Worm (Caenorhabditis elegans) whole organism, young adult: ENCODE measurements around the gene Y45F10B.13.
"Not testable (repeated sequence)": the region's sequence is repeated elsewhere in the genome, so short reads cannot be mapped to it uniquely, and the experiment has no call there.

ENCODE experiments used
- C17E4.6 ChIP-seq: fragments of 200-800 bp; sonication (Bioruptor generic); IDR thresholded peaks from 2 replicates; pipeline ENCODE4 v1.3.6; 2022; ENCODE audit warnings: missing genetic modification reagents, missing genetic modification characterization, missing compliant biosample characterization
- D2030.7 ChIP-seq: fragments of 200-800 bp; sonication (Bioruptor generic); IDR thresholded peaks from 2 replicates; pipeline ENCODE4 v1.3.6; 2022; ENCODE audit warnings: missing genetic modification reagents, missing genetic modification characterization, missing compliant biosample characterization
- F33H1.4 ChIP-seq: fragments of 200-800 bp; sonication (Bioruptor generic); IDR thresholded peaks from 2 replicates; pipeline ENCODE4 v1.3.6; 2022; ENCODE audit warnings: missing genetic modification reagents, missing genetic modification characterization, missing compliant biosample characterization
- F57C9.4 ChIP-seq: sonication (generic microtip); optimal IDR thresholded peaks from 2 replicates; lab custom pipeline; 2017; ENCODE audit warnings: mild to moderate bottlenecking, missing genetic modification characterization, missing compliant biosample characterization
- T07F8.4 ChIP-seq: sonication (generic microtip); optimal IDR thresholded peaks from 2 replicates; lab custom pipeline; 2016; ENCODE audit warnings: mild to moderate bottlenecking, missing genetic modification characterization, moderate library complexity, missing compliant biosample characterization
- Y53F4B.3 ChIP-seq: fragments of 200-800 bp; sonication (Bioruptor generic); IDR thresholded peaks from 2 replicates; pipeline ENCODE4 v1.3.6; 2022; ENCODE audit warnings: missing genetic modification reagents, missing genetic modification characterization, missing compliant biosample characterization
- Y56A3A.18 ChIP-seq: fragments of 200-800 bp; sonication (Bioruptor generic); IDR thresholded peaks from 2 replicates; pipeline ENCODE4 v1.3.6; 2022; ENCODE audit warnings: missing genetic modification reagents, missing genetic modification characterization, missing compliant biosample characterization
- ccch-3 ChIP-seq: fragments of 200-800 bp; sonication (Bioruptor generic); optimal IDR thresholded peaks from 2 replicates; lab custom pipeline; 2018; ENCODE audit warnings: mild to moderate bottlenecking, missing genetic modification characterization, missing compliant biosample characterization
- cebp-1 ChIP-seq, 2 experiments: fragments of 200-800 bp in 1 of 2; sonication (Bioruptor generic) in 1 of 2; sonication (generic microtip) in 1 of 2; IDR thresholded peaks in 1 of 2; optimal IDR thresholded peaks in 1 of 2; 2 replicates each; pipeline versions ENCODE4 v1.3.6 to Lab custom; 2017 to 2022; ENCODE audit warnings: missing compliant biosample characterization in 2 of 2, missing genetic modification characterization in 2 of 2, mild to moderate bottlenecking in 1 of 2, missing genetic modification reagents in 1 of 2, moderate library complexity in 1 of 2
- ceh-100 ChIP-seq: fragments of 200-800 bp; sonication (Bioruptor generic); IDR thresholded peaks from 2 replicates; pipeline ENCODE4 v1.3.6; 2022; ENCODE audit warnings: missing genetic modification reagents, missing genetic modification characterization, missing compliant biosample characterization
- chd-7 ChIP-seq: sonication (generic microtip); optimal IDR thresholded peaks from 2 replicates; lab custom pipeline; 2016; ENCODE audit warnings: mild to moderate bottlenecking, missing genetic modification characterization, moderate library complexity, missing compliant biosample characterization
- die-1 ChIP-seq: sonication (generic microtip); optimal IDR thresholded peaks from 2 replicates; lab custom pipeline; 2016; ENCODE audit warnings: missing genotype, mild to moderate bottlenecking, missing genetic modification characterization, missing compliant biosample characterization
- dpl-1 ChIP-seq: fragments of 150-350 bp; optimal IDR thresholded peaks from 2 replicates; lab custom pipeline; 2014; ENCODE audit warnings: missing biosample characterization, missing genetic modification reagents, missing genetic modification characterization
- fkh-3 ChIP-seq: sonication (generic microtip); optimal IDR thresholded peaks from 2 replicates; lab custom pipeline; 2016; ENCODE audit warnings: mild to moderate bottlenecking, missing genetic modification characterization, missing compliant biosample characterization
- him-1 ChIP-seq: sonication (generic microtip); optimal IDR thresholded peaks from 2 replicates; lab custom pipeline; 2016; ENCODE audit warnings: missing genotype, missing genetic modification reagents, missing genetic modification characterization, missing compliant biosample characterization
- let-526 ChIP-seq: fragments of 200-800 bp; sonication (Bioruptor generic); IDR thresholded peaks from 2 replicates; pipeline ENCODE4 v1.3.6; 2022; ENCODE audit warnings: missing genetic modification reagents, missing genetic modification characterization, missing compliant biosample characterization
- lin-35 ChIP-seq, 3 experiments: fragments of 150-350 bp in 2 of 3; sonication (generic microtip) in 1 of 3; optimal IDR thresholded peaks; 2 replicates each; lab custom pipeline; 2014 to 2018; ENCODE audit warnings: missing biosample characterization in 3 of 3, missing genetic modification characterization in 3 of 3, missing genetic modification reagents in 3 of 3
- lin-40 ChIP-seq: sonication (generic microtip); optimal IDR thresholded peaks from 2 replicates; lab custom pipeline; 2016; ENCODE audit warnings: missing genetic modification characterization, mild to moderate bottlenecking, missing compliant biosample characterization, missing genotype, missing genetic modification reagents
- lir-1 ChIP-seq: fragments of 200-800 bp; sonication (Bioruptor generic); conservative IDR thresholded peaks from 2 replicates; pipeline ENCODE4 v1.3.6; 2022; ENCODE audit warnings: missing genetic modification reagents, missing genetic modification characterization, missing compliant biosample characterization
- madf-10 ChIP-seq: sonication (generic microtip); optimal IDR thresholded peaks from 2 replicates; lab custom pipeline; 2016; ENCODE audit warnings: mild to moderate bottlenecking, missing genetic modification characterization, missing compliant biosample characterization
- madf-8 ChIP-seq: fragments of 200-800 bp; sonication (Bioruptor generic); conservative IDR thresholded peaks from 2 replicates; pipeline ENCODE4 v1.3.6; 2022; ENCODE audit warnings: missing genetic modification reagents, missing genetic modification characterization, missing compliant biosample characterization
- mcd-1 ChIP-seq: fragments of 200-800 bp; sonication (Bioruptor generic); IDR thresholded peaks from 2 replicates; pipeline ENCODE4 v1.3.6; 2022; ENCODE audit warnings: missing genetic modification reagents, missing genetic modification characterization, missing compliant biosample characterization
- mes-4 ChIP-seq: sonication (generic microtip); optimal IDR thresholded peaks from 2 replicates; lab custom pipeline; 2016; ENCODE audit warnings: missing genotype, missing genetic modification characterization, missing compliant biosample characterization
- nhr-27 ChIP-seq: fragments of 200-800 bp; sonication (Bioruptor generic); optimal IDR thresholded peaks from 2 replicates; lab custom pipeline; 2018; ENCODE audit warnings: mild to moderate bottlenecking, missing genetic modification characterization, moderate library complexity, missing compliant biosample characterization
- rcor-1 ChIP-seq: fragments of 200-800 bp; sonication (Bioruptor generic); IDR thresholded peaks from 2 replicates; pipeline ENCODE4 v1.3.6; 2022; ENCODE audit warnings: missing genetic modification reagents, missing genetic modification characterization, missing compliant biosample characterization
- somi-1 ChIP-seq: fragments of 200-800 bp; sonication (Bioruptor generic); optimal IDR thresholded peaks from 2 replicates; lab custom pipeline; 2018; ENCODE audit warnings: mild to moderate bottlenecking, missing genetic modification characterization, missing compliant biosample characterization
- sptf-2 ChIP-seq: fragments of 200-800 bp; sonication (Bioruptor generic); optimal IDR thresholded peaks from 2 replicates; lab custom pipeline; 2018; ENCODE audit warnings: mild to moderate bottlenecking, missing genetic modification characterization, missing compliant biosample characterization
- zfh-2 ChIP-seq: fragments of 200-800 bp; sonication (Bioruptor generic); conservative IDR thresholded peaks from 2 replicates; pipeline ENCODE4 v1.3.6; 2022; ENCODE audit warnings: missing genetic modification reagents, missing genetic modification characterization, missing compliant biosample characterization
- ztf-25 ChIP-seq: fragments of 200-800 bp; sonication (Bioruptor generic); IDR thresholded peaks from 2 replicates; pipeline ENCODE4 v1.3.6; 2022; ENCODE audit warnings: missing genetic modification reagents, missing genetic modification characterization, missing compliant biosample characterization

The Y45F10B.13 gene

DNA sequence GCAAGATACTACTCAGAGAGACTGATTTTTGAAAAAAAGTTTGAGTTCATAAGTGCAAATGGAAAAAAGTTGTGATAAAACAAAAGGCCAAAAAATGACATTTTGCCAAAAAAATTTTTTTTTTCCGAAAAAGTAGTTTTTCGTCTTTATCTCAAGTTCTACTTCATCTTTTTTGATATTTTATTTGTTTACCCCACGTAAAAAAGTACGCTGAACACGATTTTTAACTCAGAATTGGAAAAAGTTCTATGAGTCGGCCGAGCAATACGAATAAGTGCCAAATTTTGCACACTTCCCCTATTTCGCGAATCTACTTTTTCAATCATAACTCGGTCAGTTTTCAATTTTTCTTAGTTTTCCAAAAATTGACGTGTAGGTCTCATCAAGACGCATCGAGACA lies 17.4 kb upstream of the Y45F10B.13 start, which contains the start of gene sru-16:
Gene sru-16, plus strand, starts transcription at position 301 of the 400 bp plus-strand sequence.
- not testable (repeated sequence) for TF ChIP-seq lin-40 (tag; lab: Kevin White, UChicago); ccch-3 (GFP tag; lab: Kevin White, UChicago); cebp-1 (GFP tag; IDR thresholded peaks at IDR 0.05; lab: Robert Waterston, UW); cebp-1 (tag; optimal IDR thresholded peaks at IDR 0.05; lab: Kevin White, UChicago)

DNA sequence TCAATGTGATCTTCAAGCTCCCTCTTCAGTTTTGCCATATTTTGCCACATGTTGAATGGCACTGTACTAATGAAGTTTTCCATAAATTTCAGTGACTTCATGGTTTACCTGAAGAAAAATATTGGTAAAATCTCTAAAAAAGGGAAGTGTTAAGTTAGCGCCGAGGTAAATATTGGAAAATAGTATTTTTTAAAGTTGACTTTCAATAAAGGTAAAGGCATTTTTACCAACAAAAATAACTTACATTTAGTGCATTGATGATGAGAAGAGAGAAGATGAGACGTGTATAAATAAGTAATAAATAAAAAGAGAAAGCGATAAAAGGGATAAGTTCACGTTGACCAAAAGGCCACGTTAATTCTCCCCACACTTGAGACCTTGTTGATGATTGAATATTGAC lies 16.6 kb upstream of the Y45F10B.13 start, which contains the start of gene Y45F10B.8:
Gene Y45F10B.8, minus strand, starts transcription at position 101 of the 400 bp plus-strand sequence.
- TF ChIP-seq dpl-1 (GFP tag; lab: Kevin White, UChicago); Y53F4B.3 (GFP tag; lab: Robert Waterston, UW); F33H1.4: not testable (repeated sequence)

DNA sequence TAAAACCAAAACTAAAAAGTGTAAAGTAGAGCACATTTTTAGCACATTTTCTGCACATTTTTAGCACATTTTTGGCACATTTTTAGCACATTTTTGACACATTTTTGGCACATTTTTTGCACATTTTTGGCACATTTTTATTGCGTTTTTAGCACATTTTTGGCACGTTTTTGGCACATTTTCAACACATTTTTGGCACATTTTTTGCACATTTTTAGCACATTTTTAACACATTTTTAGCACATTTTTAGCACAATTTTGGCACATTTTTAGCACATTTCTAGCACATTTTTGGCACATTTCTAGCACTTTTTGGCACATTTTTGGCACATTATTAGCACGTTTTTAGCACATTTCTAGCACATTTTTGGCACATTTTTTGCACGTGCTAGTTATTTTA lies 14.1 kb upstream of the Y45F10B.13 start:
- no peak for TF ChIP-seq C17E4.6 (GFP tag; lab: Robert Waterston, UW)
- TF ChIP-seq T07F8.4 (tag; lab: Kevin White, UChicago) = no peak
- no peak for TF ChIP-seq mcd-1 (GFP tag; lab: Robert Waterston, UW)
- TF ChIP-seq lir-1 (GFP tag; lab: Robert Waterston, UW) = no peak
- no peak for TF ChIP-seq let-526 (GFP tag; lab: Robert Waterston, UW)
- TF ChIP-seq somi-1 = no peak
- no peak for TF ChIP-seq D2030.7

DNA sequence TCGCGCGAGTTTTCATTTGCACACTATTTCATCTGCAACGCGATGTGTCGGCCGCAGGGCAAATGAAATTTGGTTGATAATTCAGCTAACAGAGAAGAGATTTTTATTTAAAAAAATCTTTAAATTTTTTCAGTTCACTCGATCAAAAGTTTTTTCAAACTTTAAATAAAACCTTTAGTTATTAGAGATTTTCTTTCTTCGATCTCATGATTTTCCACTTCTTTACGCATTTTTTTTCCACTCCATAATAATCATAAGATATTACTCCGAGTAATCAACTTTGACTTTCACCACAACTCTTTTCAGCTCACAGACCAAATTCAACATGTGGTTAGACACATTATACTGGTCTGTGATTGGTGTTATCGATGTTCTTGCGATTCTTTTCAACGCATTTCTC lies 13.2 kb upstream of the Y45F10B.13 start, which contains the start of gene srd-10:
Gene srd-10, plus strand, starts transcription at position 301 of the 400 bp plus-strand sequence.
- TF ChIP-seq F57C9.4 (tag; lab: Kevin White, UChicago) = no peak
- no peak for TF ChIP-seq madf-8 (GFP tag; lab: Robert Waterston, UW)
- no peak for TF ChIP-seq him-1 (tag; lab: Kevin White, UChicago)
- TF ChIP-seq zfh-2 = no peak
- TF ChIP-seq lin-35 (GFP tag; optimal IDR thresholded peaks at IDR 0.05; lab: Kevin White, UChicago) = no peak
- no peak for TF ChIP-seq ceh-100 (GFP tag; lab: Robert Waterston, UW)
- no peak for TF ChIP-seq chd-7 (tag; lab: Kevin White, UChicago)

DNA sequence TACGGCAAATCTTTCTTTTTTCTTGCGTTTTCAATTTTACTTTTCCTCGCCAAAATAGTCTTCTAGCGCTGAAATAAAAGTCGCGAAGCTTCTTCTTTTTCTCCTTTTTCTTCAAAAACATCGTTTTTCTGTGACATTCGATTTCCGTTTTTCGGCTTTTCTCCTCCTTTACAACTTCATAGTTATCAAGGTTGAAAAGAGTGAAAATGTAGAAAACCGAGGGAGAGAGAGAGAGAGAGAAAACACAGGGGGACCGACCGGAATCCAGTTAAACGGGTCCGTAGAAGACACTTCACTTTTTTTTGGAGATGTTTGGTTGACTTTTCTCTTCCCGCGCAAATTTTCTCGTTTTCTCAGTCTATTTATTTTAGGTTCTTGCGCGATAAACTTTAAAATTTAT lies 2.8 kb upstream of the Y45F10B.13 start:
- no peak for TF ChIP-seq zfh-2
- no peak for TF ChIP-seq madf-10
- TF ChIP-seq fkh-3 (tag; lab: Kevin White, UChicago) = no peak
- TF ChIP-seq Y56A3A.18 (GFP tag; lab: Robert Waterston, UW) = no peak
- TF ChIP-seq nhr-27 (tag; lab: Kevin White, UChicago) = no peak
- TF ChIP-seq ztf-25 (GFP tag; lab: Robert Waterston, UW) = no peak
- no peak for TF ChIP-seq madf-8 (GFP tag; lab: Robert Waterston, UW)
- no peak for TF ChIP-seq lin-35 (GFP tag; optimal IDR thresholded peaks at IDR 0.05; lab: Kevin White, UChicago)
- TF ChIP-seq die-1 (tag; lab: Kevin White, UChicago) = no peak
- TF ChIP-seq mes-4 (tag; lab: Kevin White, UChicago) = no peak
- TF ChIP-seq rcor-1 (GFP tag; lab: Robert Waterston, UW) = no peak

DNA sequence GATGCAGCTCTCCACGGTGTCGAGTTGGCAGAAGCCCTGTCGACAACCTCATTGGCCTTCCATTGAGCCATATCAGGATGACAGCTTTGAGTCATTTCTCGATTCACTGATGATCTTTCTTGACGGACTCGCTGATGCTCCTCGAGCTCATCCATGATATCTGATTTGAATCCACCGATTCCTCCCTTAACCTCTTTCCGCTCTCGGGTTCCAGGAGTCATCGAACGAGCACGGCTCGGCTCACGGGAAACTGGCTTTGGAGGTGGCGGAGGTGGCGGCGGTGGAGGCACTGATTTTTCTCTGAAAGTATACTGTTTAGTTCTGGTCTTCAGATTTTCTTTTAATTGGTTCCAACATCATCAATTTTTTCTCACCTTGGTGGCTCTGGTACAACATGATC lies 2.5 kb downstream of the Y45F10B.13 start:
- peak; percentile 65; the same call in 1 of the 2 replicates for TF ChIP-seq zfh-2
- no peak for TF ChIP-seq sptf-2 (GFP tag; lab: Kevin White, UChicago)
